Fruit fly (Drosophila melanogaster) whole organism, embryonic: ENCODE data around the gene Wwox.

Experiments used
- Bteb2 ChIP-seq: fragments of 200-800 bp; sonication (Bioruptor generic); optimal IDR thresholded peaks from 2 replicates; lab custom pipeline; 2016; ENCODE audit warnings: missing biosample characterization, missing genetic modification characterization
- CG10274 ChIP-seq: fragments of 200-800 bp; sonication (Bioruptor generic); optimal IDR thresholded peaks from 3 replicates; lab custom pipeline; 2017; ENCODE audit warnings: missing biosample characterization, mild to moderate bottlenecking, missing genetic modification characterization
- CG11247 ChIP-seq: fragments of 200-800 bp; sonication (Bioruptor generic); IDR thresholded peaks from 2 replicates; pipeline ENCODE4 v1.3.6; 2022; ENCODE audit warnings: missing biosample characterization, missing genetic modification characterization
- CG11504 ChIP-seq: fragments of 200-800 bp; sonication (Bioruptor generic); optimal IDR thresholded peaks from 3 replicates; lab custom pipeline; 2019; ENCODE audit warnings: missing biosample characterization, mild to moderate bottlenecking, missing genetic modification characterization, moderate library complexity
- CG12219 ChIP-seq: fragments of 200-800 bp; sonication (Bioruptor generic); optimal IDR thresholded peaks from 3 replicates; lab custom pipeline; 2018; ENCODE audit warnings: missing biosample characterization, mild to moderate bottlenecking, missing genetic modification characterization
- CG13894 ChIP-seq: fragments of 200-800 bp; sonication (Bioruptor generic); optimal IDR thresholded peaks from 3 replicates; lab custom pipeline; 2018; ENCODE audit warnings: missing biosample characterization, mild to moderate bottlenecking, missing genetic modification characterization, moderate library complexity
- CG14965 ChIP-seq: fragments of 200-800 bp; sonication (Bioruptor generic); optimal IDR thresholded peaks from 2 replicates; lab custom pipeline; 2016; ENCODE audit warnings: missing biosample characterization, missing genetic modification characterization, borderline replicate concordance
- CG2116 ChIP-seq: fragments of 200-800 bp; sonication (Bioruptor generic); optimal IDR thresholded peaks from 3 replicates; lab custom pipeline; 2018; ENCODE audit warnings: missing biosample characterization, mild to moderate bottlenecking, missing genetic modification characterization
- CG2889 ChIP-seq: fragments of 200-800 bp; sonication (Bioruptor generic); IDR thresholded peaks from 3 replicates; pipeline ENCODE4 v1.3.6; 2022; ENCODE audit warnings: missing biosample characterization, missing genetic modification characterization
- CG31365 ChIP-seq: fragments of 200-800 bp; sonication (Bioruptor generic); optimal IDR thresholded peaks from 2 replicates; lab custom pipeline; 2018; ENCODE audit warnings: missing biosample characterization, mild to moderate bottlenecking, missing genetic modification characterization
- CG3726 ChIP-seq: fragments of 200-800 bp; sonication (Bioruptor generic); IDR thresholded peaks from 3 replicates; pipeline ENCODE4, ENCODE4 v1.3.6; 2022; ENCODE audit warnings: missing biosample characterization, missing genetic modification characterization
- CG4282 ChIP-seq: fragments of 200-800 bp; sonication (Bioruptor generic); optimal IDR thresholded peaks from 2 replicates; lab custom pipeline; 2016; ENCODE audit warnings: missing biosample characterization, missing genetic modification characterization
- CG6854 ChIP-seq: fragments of 200-800 bp; sonication (Bioruptor generic); optimal IDR thresholded peaks from 3 replicates; lab custom pipeline; 2017; ENCODE audit warnings: missing biosample characterization, mild to moderate bottlenecking, missing genetic modification characterization
- CG7271 ChIP-seq: fragments of 200-800 bp; sonication (Bioruptor generic); optimal IDR thresholded peaks from 2 replicates; lab custom pipeline; 2018; ENCODE audit warnings: missing biosample characterization, mild to moderate bottlenecking, missing genetic modification characterization, moderate library complexity
- CG8089 ChIP-seq: fragments of 200-800 bp; sonication (Bioruptor generic); optimal IDR thresholded peaks from 3 replicates; lab custom pipeline; 2016; ENCODE audit warnings: missing biosample characterization, missing genetic modification characterization
- CG8478 ChIP-seq: fragments of >200 bp; optimal IDR thresholded peaks from 2 replicates; lab custom pipeline; 2018
- CG9215 ChIP-seq: fragments of 200-800 bp; sonication (Bioruptor generic); IDR thresholded peaks from 2 replicates; pipeline ENCODE4 v1.3.6; 2022; ENCODE audit warnings: missing biosample characterization, missing genetic modification characterization
- CG9932 ChIP-seq: fragments of 200-800 bp; sonication (Bioruptor generic); IDR thresholded peaks from 2 replicates; pipeline ENCODE4 v1.3.6; 2022; ENCODE audit warnings: missing biosample characterization, missing genetic modification characterization
- D19B ChIP-seq: fragments of 200-800 bp; sonication (Bioruptor generic); optimal IDR thresholded peaks from 2 replicates; lab custom pipeline; 2017; ENCODE audit warnings: missing biosample characterization, mild to moderate bottlenecking, missing genetic modification characterization
- E2f1 ChIP-seq: fragments of 200-800 bp; sonication (Bioruptor generic); IDR thresholded peaks from 2 replicates; pipeline ENCODE4 v1.3.6; 2022; ENCODE audit warnings: missing biosample characterization, missing genetic modification characterization
- Eip74EF ChIP-seq, 2 experiments: fragments of 200-800 bp in 1 of 2; fragments of >200 bp in 1 of 2; sonication (Bioruptor generic) in 1 of 2; optimal IDR thresholded peaks; 2 replicates each; lab custom pipeline; 2017 to 2019; ENCODE audit warnings: missing biosample characterization in 2 of 2, missing genetic modification characterization in 2 of 2, mild to moderate bottlenecking in 1 of 2, moderate library complexity in 1 of 2
- GATAe ChIP-seq: fragments of 200-800 bp; sonication (Bioruptor generic); conservative IDR thresholded peaks from 2 replicates; pipeline ENCODE4 v1.3.6; 2022; ENCODE audit warnings: missing biosample characterization, missing genetic modification characterization
- HLH4C ChIP-seq: fragments of 200-800 bp; sonication (Bioruptor generic); IDR thresholded peaks from 3 replicates; pipeline ENCODE4 v1.3.6; 2022; ENCODE audit warnings: missing biosample characterization, missing genetic modification characterization; ENCODE audit not compliant: partially characterized antibody
- Hey ChIP-seq: fragments of 200-800 bp; sonication (Bioruptor generic); optimal IDR thresholded peaks from 3 replicates; lab custom pipeline; 2018; ENCODE audit warnings: missing biosample characterization, mild to moderate bottlenecking, missing genetic modification characterization
- Hr39 ChIP-seq: fragments of >200 bp; optimal IDR thresholded peaks from 2 replicates; lab custom pipeline; 2017
- Lhr ChIP-seq: fragments of 200-800 bp; sonication (Bioruptor generic); optimal IDR thresholded peaks from 3 replicates; lab custom pipeline; 2017; ENCODE audit warnings: mild to moderate bottlenecking, missing biosample characterization, missing genetic modification reagents, missing genetic modification characterization
- MESR4 ChIP-seq: fragments of 200-800 bp; sonication (Bioruptor generic); optimal IDR thresholded peaks from 2 replicates; lab custom pipeline; 2018; ENCODE audit warnings: missing biosample characterization, mild to moderate bottlenecking, missing genetic modification characterization, moderate library complexity
- Max ChIP-seq: fragments of 200-800 bp; sonication (Bioruptor generic); optimal IDR thresholded peaks from 2 replicates; lab custom pipeline; 2016; ENCODE audit warnings: missing biosample characterization, mild to moderate bottlenecking, missing genetic modification characterization
- NfI ChIP-seq: fragments of 200-800 bp; sonication (Bioruptor generic); optimal IDR thresholded peaks from 3 replicates; lab custom pipeline; 2018; ENCODE audit warnings: missing biosample characterization, mild to moderate bottlenecking, missing genetic modification characterization, moderate library complexity
- Rx ChIP-seq: fragments of 200-800 bp; sonication (Bioruptor generic); IDR thresholded peaks from 2 replicates; pipeline ENCODE4 v1.3.6; 2022; ENCODE audit warnings: missing biosample characterization, missing genetic modification characterization
- Sry-β ChIP-seq: fragments of 200-800 bp; sonication (Bioruptor generic); optimal IDR thresholded peaks from 2 replicates; lab custom pipeline; 2018; ENCODE audit warnings: missing biosample characterization, mild to moderate bottlenecking, missing genetic modification characterization, moderate library complexity
- Usf ChIP-seq: fragments of 200-800 bp; sonication (Bioruptor generic); optimal IDR thresholded peaks from 2 replicates; lab custom pipeline; 2017; ENCODE audit warnings: missing genotype, missing biosample characterization, missing genetic modification characterization
- YL-1 ChIP-seq: fragments of 200-800 bp; sonication (Bioruptor generic); optimal IDR thresholded peaks from 3 replicates; lab custom pipeline; 2017; ENCODE audit warnings: missing biosample characterization, mild to moderate bottlenecking, missing genetic modification characterization
- al ChIP-seq: fragments of 200-800 bp; sonication (Bioruptor generic); IDR thresholded peaks from 2 replicates; pipeline ENCODE4 v1.3.6; 2022; ENCODE audit warnings: missing biosample characterization, missing genetic modification characterization
- disco-r ChIP-seq: fragments of 200-800 bp; sonication (Bioruptor generic); optimal IDR thresholded peaks from 2 replicates; lab custom pipeline; 2016; ENCODE audit warnings: missing biosample characterization, missing genetic modification characterization
- fd64A ChIP-seq: fragments of 200-800 bp; sonication (Bioruptor generic); optimal IDR thresholded peaks from 3 replicates; lab custom pipeline; 2018; ENCODE audit warnings: missing biosample characterization, mild to moderate bottlenecking, missing genetic modification characterization
- fd96Cb ChIP-seq: fragments of 200-800 bp; sonication (Bioruptor generic); optimal IDR thresholded peaks from 2 replicates; lab custom pipeline; 2018; ENCODE audit warnings: missing biosample characterization, mild to moderate bottlenecking, missing genetic modification characterization, moderate library complexity
- fu2 ChIP-seq: fragments of 200-800 bp; sonication (Bioruptor generic); optimal IDR thresholded peaks from 2 replicates; lab custom pipeline; 2016; ENCODE audit warnings: missing biosample characterization, missing genetic modification characterization
- lola ChIP-seq, 3 experiments: fragments of >200 bp in 2 of 3; fragments of 200-800 bp in 1 of 3; sonication (Bioruptor generic) in 1 of 3; optimal IDR thresholded peaks; 2 replicates each; lab custom pipeline; 2017 to 2019; ENCODE audit warnings: missing biosample characterization in 3 of 3, missing genetic modification characterization in 3 of 3, mild to moderate bottlenecking in 1 of 3, moderate library complexity in 1 of 3
- nerfin-1 ChIP-seq: fragments of 200-800 bp; sonication (Bioruptor generic); optimal IDR thresholded peaks from 3 replicates; lab custom pipeline; 2019; ENCODE audit warnings: missing biosample characterization, mild to moderate bottlenecking, missing genetic modification characterization, moderate library complexity
- nom ChIP-seq: fragments of 200-800 bp; sonication (Bioruptor generic); optimal IDR thresholded peaks from 2 replicates; lab custom pipeline; 2017; ENCODE audit warnings: missing biosample characterization, missing genetic modification characterization, mild to moderate bottlenecking, moderate library complexity, missing genetic modification reagents
- org-1 ChIP-seq: fragments of 200-800 bp; sonication (Bioruptor generic); optimal IDR thresholded peaks from 2 replicates; lab custom pipeline; 2017; ENCODE audit warnings: missing biosample characterization, missing genetic modification characterization
- pb ChIP-seq: fragments of 200-800 bp; sonication (Bioruptor generic); optimal IDR thresholded peaks from 3 replicates; lab custom pipeline; 2016; ENCODE audit warnings: missing biosample characterization, missing genetic modification characterization
- pum ChIP-seq: fragments of 200-800 bp; sonication (Bioruptor generic); optimal IDR thresholded peaks from 2 replicates; lab custom pipeline; 2016; ENCODE audit warnings: missing biosample characterization, missing genetic modification characterization
- ranshi ChIP-seq: fragments of 200-800 bp; sonication (Bioruptor generic); IDR thresholded peaks from 2 replicates; pipeline ENCODE4 v1.3.6; 2022; ENCODE audit warnings: missing biosample characterization, missing genetic modification characterization
- row ChIP-seq: fragments of 200-800 bp; sonication (Bioruptor generic); IDR thresholded peaks from 3 replicates; pipeline ENCODE4 v1.3.6; 2022; ENCODE audit warnings: missing biosample characterization, missing genetic modification characterization
- sim ChIP-seq: fragments of 200-800 bp; sonication (Bioruptor generic); IDR thresholded peaks from 2 replicates; pipeline ENCODE4 v1.3.6; 2022; ENCODE audit warnings: missing biosample characterization, missing genetic modification characterization
- stwl ChIP-seq: fragments of 200-800 bp; sonication (Bioruptor generic); optimal IDR thresholded peaks from 3 replicates; lab custom pipeline; 2018; ENCODE audit warnings: missing biosample characterization, mild to moderate bottlenecking, missing genetic modification characterization, moderate library complexity
- trem ChIP-seq: fragments of 200-800 bp; optimal IDR thresholded peaks from 3 replicates; lab custom pipeline; 2019; ENCODE audit warnings: missing biosample characterization, mild to moderate bottlenecking, missing genetic modification characterization, moderate library complexity

Gene Wwox

DNA sequence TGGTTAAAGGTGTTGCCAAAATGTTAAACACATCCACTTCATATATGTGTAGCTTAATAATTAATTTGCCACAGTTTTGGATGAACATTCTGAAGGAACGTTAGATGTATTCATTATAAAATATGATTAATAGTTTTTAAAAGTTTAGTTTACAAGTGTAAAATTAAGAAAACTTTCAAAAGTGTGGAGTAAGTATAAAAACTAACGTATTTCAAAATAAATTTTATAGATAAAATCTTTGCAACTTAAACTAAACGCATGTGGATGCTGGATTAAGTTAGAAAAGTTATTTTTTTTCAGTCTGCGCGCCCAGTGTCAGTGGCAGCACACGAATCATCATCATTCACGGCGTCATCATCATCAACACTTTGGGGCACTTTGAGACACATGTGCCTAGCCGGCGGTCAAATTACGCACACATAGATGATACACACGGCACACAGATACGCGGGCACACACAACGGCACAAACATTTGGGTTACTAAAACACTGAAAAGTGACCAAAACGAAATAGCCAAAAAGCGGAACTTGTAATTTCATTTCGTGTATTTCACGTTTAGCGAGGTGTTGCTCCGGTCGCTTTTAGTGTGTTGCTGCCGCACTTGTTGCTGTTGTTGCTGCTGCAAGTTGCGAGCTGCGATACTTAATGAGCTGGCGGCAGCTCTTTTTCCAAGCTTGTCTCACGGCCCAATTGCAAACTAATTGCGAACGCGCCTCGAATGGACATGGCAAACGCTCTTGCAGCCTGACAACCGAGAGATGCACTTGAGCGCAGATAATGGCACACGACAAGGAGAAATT is 46.8 kb downstream of the Wwox start (continued):
- TF ChIP-seq Bteb2 (GFP tag; lab: Kevin White, UChicago) (peak; percentile 28), Sry-β (GFP tag; lab: Kevin White, UChicago) (no peak), fu2 (GFP tag; lab: Kevin White, UChicago) (no peak), CG7271 (tag; lab: Kevin White, UChicago) (no peak), HLH4C (no peak), D19B (GFP tag; lab: Kevin White, UChicago) (peak; percentile 9), YL-1 (GFP tag; lab: Kevin White, UChicago) (no peak), org-1 (GFP tag; lab: Kevin White, UChicago) (peak; percentile 65), Usf (GFP tag; lab: Kevin White, UChicago) (no peak), CG11247 (GFP tag; lab: Robert Waterston, UW) (no peak), sim (no peak), Rx (no peak), pb (GFP tag; lab: Kevin White, UChicago) (no peak), stwl (tag; lab: Kevin White, UChicago) (no peak), GATAe (GFP tag; lab: Robert Waterston, UW) (no peak), ranshi (GFP tag; lab: Robert Waterston, UW) (peak; percentile 47; the same call in 1 of the 2 replicates), CG31365 (tag; lab: Kevin White, UChicago) (no peak), CG2889 (no peak), pum (peak; percentile 2), CG12219 (peak; percentile 16), CG8089 (GFP tag; lab: Kevin White, UChicago) (no peak), trem (tag; lab: Kevin White, UChicago) (no peak), CG9932 (peak; percentile 47; the same call in 1 of the 2 replicates), MESR4 (no peak), CG6854 (peak; percentile 42), CG9215 (GFP tag; lab: Robert Waterston, UW) (peak; percentile 47), Hr39 (no peak), CG3726 (peak; percentile 36; the same call in 1 of the 3 replicates), CG11504 (tag; lab: Kevin White, UChicago) (peak; percentile 88), Lhr (GFP tag; lab: Kevin White, UChicago) (no peak), Eip74EF (GFP tag; optimal IDR thresholded peaks at IDR 0.05; lab: Kevin White, UChicago) (peak in 1 of 2 experiments; percentile 56), Max (GFP tag; lab: Kevin White, UChicago) (peak; percentile 6), nerfin-1 (tag; lab: Kevin White, UChicago) (no peak), fd96Cb (tag; lab: Kevin White, UChicago) (peak; percentile 55), fd64A (GFP tag; lab: Kevin White, UChicago) (no peak), CG2116 (GFP tag; lab: Kevin White, UChicago) (peak; percentile 0), CG10274 (no peak), CG13894 (tag; lab: Kevin White, UChicago) (no peak), row (GFP tag; lab: Robert Waterston, UW) (peak; percentile 62), E2f1 (GFP tag; lab: Robert Waterston, UW) (peak; percentile 41; the same call in 1 of the 2 replicates), Hey (tag; lab: Kevin White, UChicago) (no peak), CG14965 (GFP tag; lab: Kevin White, UChicago) (no peak), NfI (GFP tag; lab: Kevin White, UChicago) (peak; percentile 41), nom (GFP tag; lab: Kevin White, UChicago) (no peak), disco-r (GFP tag; lab: Kevin White, UChicago) (no peak), CG4282 (GFP tag; lab: Kevin White, UChicago) (no peak), CG8478 (no peak), lola (GFP tag; optimal IDR thresholded peaks at IDR 0.05; lab: Kevin White, UChicago) (no peak), al (GFP tag; lab: Robert Waterston, UW) (peak; percentile 11; the same call in 1 of the 2 replicates)
